Worm (Caenorhabditis elegans) whole organism, L4/young adult: ENCODE measurements around the gene F36H9.2.

ENCODE experiments used
- W03F9.2 ChIP-seq: fragments of 150-350 bp; optimal IDR thresholded peaks from 2 replicates; lab custom pipeline; 2014; ENCODE audit warnings: missing biosample characterization, missing genetic modification characterization
- dao-5 ChIP-seq: sonication (generic microtip); optimal IDR thresholded peaks from 2 replicates; lab custom pipeline; 2016; ENCODE audit warnings: missing genotype, missing genetic modification characterization, moderate library complexity, missing compliant biosample characterization
- him-1 ChIP-seq: sonication (generic microtip); optimal IDR thresholded peaks from 2 replicates; lab custom pipeline; 2016; ENCODE audit warnings: missing genotype, missing genetic modification reagents, missing genetic modification characterization, missing compliant biosample characterization

ce11 chrV:1811035-1811434 lies 22.8 kb downstream of the F36H9.2 start, which contains the start of gene Y46H3A.4:
- TF ChIP-seq W03F9.2 (no peak), him-1 (no peak), dao-5 (tag; lab: Kevin White, UChicago) (no peak)
